Comparison of ENCODE assay signal across 7 worm cellular contexts in genomic region chrIV:14356120-14356519, ce11.
A peak's percentile ranks its signal among the peaks of the same experiment; 100 is the strongest.
TF ChIP-seq lines count a peak whose summit lies in the region.

No protein-coding gene starts in this region.

TF ChIP-seq in whole organism, L1 larva, 84 proteins besides CTCF, POLR2A, EP300 and RAD21 (continues in another document):
- TF ChIP-seq rnt-1 (tag; optimal IDR thresholded peaks at IDR 0.05; lab: Kevin White, UChicago) (no peak), irx-1 (tag; optimal IDR thresholded peaks at IDR 0.05; lab: Kevin White, UChicago) (peak; percentile 11), ceh-63 (GFP tag; optimal IDR thresholded peaks at IDR 0.05; lab: Kevin White, UChicago) (no peak), zip-4 (GFP tag; optimal IDR thresholded peaks at IDR 0.05; lab: Kevin White, UChicago) (no peak), ces-1 (GFP tag; optimal IDR thresholded peaks at IDR 0.05; lab: Kevin White, UChicago) (no peak), unc-62 (GFP tag; optimal IDR thresholded peaks at IDR 0.05; lab: Kevin White, UChicago) (no peak), lin-13 (GFP tag; optimal IDR thresholded peaks at IDR 0.05; lab: Kevin White, UChicago) (no peak), elt-3 (tag; optimal IDR thresholded peaks at IDR 0.05; lab: Kevin White, UChicago) (no peak), pax-3 (tag; optimal IDR thresholded peaks at IDR 0.05; lab: Kevin White, UChicago) (no peak), lsy-2 (tag; optimal IDR thresholded peaks at IDR 0.05; lab: Kevin White, UChicago) (peak; percentile 31 to 68), nhr-84 (tag; optimal IDR thresholded peaks at IDR 0.05; lab: Kevin White, UChicago) (no peak), zag-1 (tag; optimal IDR thresholded peaks at IDR 0.05; lab: Kevin White, UChicago) (no peak), unc-30 (tag; optimal IDR thresholded peaks at IDR 0.05; lab: Kevin White, UChicago) (no peak)

TF ChIP-seq in whole organism, L2 larva, 48 proteins besides CTCF, POLR2A, EP300 and RAD21 (continues in another document):
- TF ChIP-seq nhr-23 (tag; optimal IDR thresholded peaks at IDR 0.05; lab: Kevin White, UChicago), result no peak
- TF ChIP-seq unc-39 (tag; optimal IDR thresholded peaks at IDR 0.05; lab: Kevin White, UChicago), result no peak
- peak; percentile 16 for TF ChIP-seq lin-13 (GFP tag; optimal IDR thresholded peaks at IDR 0.05; lab: Kevin White, UChicago)
- TF ChIP-seq mdl-1 (tag; optimal IDR thresholded peaks at IDR 0.05; lab: Kevin White, UChicago), result peak in 1 of 2 experiments; percentile 2
- peak; percentile 51 for TF ChIP-seq mab-5 (tag; optimal IDR thresholded peaks at IDR 0.05; lab: Kevin White, UChicago)
- TF ChIP-seq lin-11 (tag; optimal IDR thresholded peaks at IDR 0.05; lab: Kevin White, UChicago), result peak; percentile 47
- TF ChIP-seq nhr-77 (tag; optimal IDR thresholded peaks at IDR 0.05; lab: Kevin White, UChicago), result no peak
- TF ChIP-seq ztf-1 (GFP tag; conservative IDR thresholded peaks at IDR 0.05; lab: Robert Waterston, UW), result no peak
- TF ChIP-seq unc-55 (GFP tag; optimal IDR thresholded peaks at IDR 0.05; lab: Kevin White, UChicago), result peak; percentile 85
- TF ChIP-seq nhr-237 (tag; optimal IDR thresholded peaks at IDR 0.05; lab: Kevin White, UChicago), result no peak
- TF ChIP-seq sem-4 (tag; optimal IDR thresholded peaks at IDR 0.05; lab: Kevin White, UChicago), result peak; percentile 5
- TF ChIP-seq snpc-4 (tag; optimal IDR thresholded peaks at IDR 0.05; lab: Kevin White, UChicago), result peak; percentile 26
- no peak for TF ChIP-seq skn-1 (tag; optimal IDR thresholded peaks at IDR 0.05; lab: Kevin White, UChicago)
- no peak for TF ChIP-seq Y55F3AM.14 (GFP tag; optimal IDR thresholded peaks at IDR 0.05; lab: Kevin White, UChicago)

TF ChIP-seq in whole organism, L3 larva, 47 proteins besides CTCF, POLR2A, EP300 and RAD21 (continues in another document):
- TF ChIP-seq nhr-12 (tag; optimal IDR thresholded peaks at IDR 0.05; lab: Kevin White, UChicago), result no peak
- no peak for TF ChIP-seq aly-2 (tag; optimal IDR thresholded peaks at IDR 0.05; lab: Kevin White, UChicago)
- TF ChIP-seq nhr-23 (tag; optimal IDR thresholded peaks at IDR 0.05; lab: Kevin White, UChicago), result no peak
- TF ChIP-seq nhr-28 (tag; optimal IDR thresholded peaks at IDR 0.05; lab: Kevin White, UChicago), result no peak
- peak; percentile 74 for TF ChIP-seq hmg-11 (tag; optimal IDR thresholded peaks at IDR 0.05; lab: Kevin White, UChicago)
- no peak for TF ChIP-seq nhr-25 (tag; optimal IDR thresholded peaks at IDR 0.05; lab: Kevin White, UChicago)
- no peak for TF ChIP-seq lsy-12 (tag; optimal IDR thresholded peaks at IDR 0.05; lab: Kevin White, UChicago)
- TF ChIP-seq elt-2 (tag; optimal IDR thresholded peaks at IDR 0.05; lab: Kevin White, UChicago), result no peak
- TF ChIP-seq nfya-1 (tag; optimal IDR thresholded peaks at IDR 0.05; lab: Kevin White, UChicago; ENCODE audit: insufficient read depth), result peak; percentile 88
- TF ChIP-seq tbx-2 (tag; optimal IDR thresholded peaks at IDR 0.05; lab: Kevin White, UChicago), result no peak
- no peak for TF ChIP-seq nhr-77 (tag; optimal IDR thresholded peaks at IDR 0.05; lab: Kevin White, UChicago)
- no peak for TF ChIP-seq unc-39 (tag; optimal IDR thresholded peaks at IDR 0.05; lab: Kevin White, UChicago)
- peak; percentile 67 for TF ChIP-seq egl-5 (tag; optimal IDR thresholded peaks at IDR 0.05; lab: Kevin White, UChicago)
- no peak for TF ChIP-seq pqm-1 (tag; optimal IDR thresholded peaks at IDR 0.05; lab: Kevin White, UChicago)

TF ChIP-seq in whole organism, L4 larva, 104 proteins besides CTCF, POLR2A, EP300 and RAD21:
- TF ChIP-seq hmg-1.1 (GFP tag; IDR thresholded peaks at IDR 0.05; lab: Robert Waterston, UW), result no peak
- TF ChIP-seq hlh-30 (tag; optimal IDR thresholded peaks at IDR 0.05; lab: Kevin White, UChicago; ENCODE audit: insufficient read depth), result peak; percentile 28
- no peak for TF ChIP-seq php-3 (GFP tag; IDR thresholded peaks at IDR 0.05; lab: Robert Waterston, UW)
- TF ChIP-seq fkh-10 (GFP tag; optimal IDR thresholded peaks at IDR 0.05; lab: Kevin White, UChicago), result peak; percentile 19
- TF ChIP-seq nhr-237 (tag; optimal IDR thresholded peaks at IDR 0.05; lab: Kevin White, UChicago), result no peak
- no peak for TF ChIP-seq F44E2.7 (GFP tag; IDR thresholded peaks at IDR 0.05; lab: Robert Waterston, UW)
- peak; percentile 4 for TF ChIP-seq F37D6.2 (tag; optimal IDR thresholded peaks at IDR 0.05; lab: Kevin White, UChicago)
- peak; percentile 78 for TF ChIP-seq aha-1 (tag; lab: Kevin White, UChicago)
- TF ChIP-seq mdl-1 (tag; optimal IDR thresholded peaks at IDR 0.05; lab: Kevin White, UChicago), result peak in 1 of 2 experiments; percentile 1
- peak; percentile 30 for TF ChIP-seq rbr-2 (tag; optimal IDR thresholded peaks at IDR 0.05; lab: Kevin White, UChicago)
TF ChIP-seq in whole organism, L4 larva: peak in this region for 6.

TF ChIP-seq in whole organism, late embryonic, 69 proteins besides CTCF, POLR2A, EP300 and RAD21 (continues in another document):
- TF ChIP-seq unc-42 (tag; optimal IDR thresholded peaks at IDR 0.05; lab: Kevin White, UChicago) (peak; percentile 82), ahr-1 (tag; optimal IDR thresholded peaks at IDR 0.05; lab: Kevin White, UChicago) (no peak), hlh-30 (tag; optimal IDR thresholded peaks at IDR 0.05; lab: Kevin White, UChicago; ENCODE audit: insufficient read depth) (no peak), hlh-8 (tag; optimal IDR thresholded peaks at IDR 0.05; lab: Kevin White, UChicago) (peak; percentile 54), ceh-34 (tag; optimal IDR thresholded peaks at IDR 0.05; lab: Kevin White, UChicago) (peak; percentile 13), K09A11.1 (tag; optimal IDR thresholded peaks at IDR 0.05; lab: Kevin White, UChicago; ENCODE audit: insufficient read depth) (no peak), nfya-1 (tag; optimal IDR thresholded peaks at IDR 0.05; lab: Kevin White, UChicago) (peak; percentile 53), unc-55 (GFP tag; optimal IDR thresholded peaks at IDR 0.05; lab: Kevin White, UChicago) (peak; percentile 76), fkh-10 (GFP tag; optimal IDR thresholded peaks at IDR 0.05; lab: Kevin White, UChicago) (no peak), fkh-6 (tag; optimal IDR thresholded peaks at IDR 0.05; lab: Kevin White, UChicago) (no peak), ceh-48 (tag; optimal IDR thresholded peaks at IDR 0.05; lab: Kevin White, UChicago) (no peak), ref-2 (tag; optimal IDR thresholded peaks at IDR 0.05; lab: Kevin White, UChicago) (no peak), rnt-1 (tag; optimal IDR thresholded peaks at IDR 0.05; lab: Kevin White, UChicago) (peak; percentile 27), madf-2 (tag; optimal IDR thresholded peaks at IDR 0.05; lab: Kevin White, UChicago) (no peak), unc-3 (GFP tag; conservative IDR thresholded peaks at IDR 0.05; lab: Robert Waterston, UW) (no peak), unc-3 (tag; optimal IDR thresholded peaks at IDR 0.05; lab: Kevin White, UChicago) (peak; percentile 12)

TF ChIP-seq in whole organism, midembryonic, 9 proteins besides CTCF, POLR2A, EP300 and RAD21:
- TF ChIP-seq ztf-23 (GFP tag; IDR thresholded peaks at IDR 0.05; lab: Robert Waterston, UW) (no peak), cog-1 (tag; optimal IDR thresholded peaks at IDR 0.05; lab: Kevin White, UChicago) (peak; percentile 56)

TF ChIP-seq in whole organism, mixed stage, embryonic, 35 proteins besides CTCF, POLR2A, EP300 and RAD21:
- TF ChIP-seq pha-4 (tag; optimal IDR thresholded peaks at IDR 0.05; lab: Kevin White, UChicago) (peak; percentile 7), snpc-4 (tag; optimal IDR thresholded peaks at IDR 0.05; lab: Kevin White, UChicago) (no peak), bed-3 (GFP tag; optimal IDR thresholded peaks at IDR 0.05; lab: Kevin White, UChicago) (no peak), hlh-1 (tag; optimal IDR thresholded peaks at IDR 0.05; lab: Kevin White, UChicago) (peak; percentile 48), ces-1 (GFP tag; optimal IDR thresholded peaks at IDR 0.05; lab: Kevin White, UChicago) (peak; percentile 87), unc-62 (GFP tag; optimal IDR thresholded peaks at IDR 0.05; lab: Kevin White, UChicago) (peak; percentile 44)

Comparison
In these comparisons a context has a peak if more than half of its experiments do, and no peak if none do; other contexts are left out.
1. Of the 29 proteins assayed by ChIP-seq in both whole organism, L4 larva and whole organism, L1 larva: peak only in whole organism, L4 larva: aha-1; only in whole organism, L1 larva: ceh-82, fos-1, lir-3, lsy-2, mep-1 and skn-1; in both: fkh-10; in neither: 19; mixed calls (peak in some experiments, not most) for 2.